Worm (Caenorhabditis elegans): Measurements from ENCODE around the gene eor-1.

The eor-1 gene

DNA sequence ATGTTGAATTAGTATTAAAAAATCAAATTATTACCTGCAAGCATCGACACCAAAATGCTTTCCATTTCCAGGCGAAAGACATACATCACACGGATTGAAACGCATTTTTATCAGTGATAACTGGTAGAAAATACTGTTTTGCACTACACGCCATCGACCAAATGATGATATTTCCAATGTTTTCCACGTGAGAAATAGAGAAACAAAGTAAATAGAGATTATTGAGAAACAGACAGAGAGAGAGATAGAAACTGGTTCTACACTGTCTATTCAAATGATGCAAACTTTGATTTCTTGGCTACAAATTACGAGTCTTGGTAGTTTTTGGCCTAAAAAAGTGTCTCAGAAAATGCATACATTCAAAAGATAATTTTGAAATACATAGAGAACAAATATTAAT is 10.6 kb downstream of the eor-1 start, which contains the start of gene nhr-104:
TSS of gene nhr-104 (minus strand) at position 361 of the 400 bp plus-strand sequence.
- no peak for TF ChIP-seq unc-62 (GFP tag; optimal IDR thresholded peaks at IDR 0.05)

DNA sequence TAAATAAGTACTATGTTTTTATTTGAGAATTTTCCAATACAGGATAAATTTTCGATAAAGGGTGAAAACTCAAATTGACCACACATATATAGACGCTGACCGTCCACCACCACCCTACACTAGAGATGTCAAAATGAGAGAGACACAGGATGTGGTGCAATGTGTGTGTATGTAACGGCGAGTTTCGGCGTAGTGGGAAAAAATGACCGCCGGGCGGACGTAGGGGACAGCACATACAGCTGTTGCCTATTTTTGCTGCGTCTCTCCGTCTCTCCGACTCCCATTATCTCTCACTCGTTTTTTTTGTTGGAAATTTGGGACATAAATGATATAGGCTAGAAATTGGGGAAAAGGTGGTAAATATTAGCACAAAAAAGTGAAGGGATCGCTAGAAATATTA is 17.9 kb downstream of the eor-1 start:
- TF ChIP-seq unc-62 (GFP tag; optimal IDR thresholded peaks at IDR 0.05) = no peak

DNA sequence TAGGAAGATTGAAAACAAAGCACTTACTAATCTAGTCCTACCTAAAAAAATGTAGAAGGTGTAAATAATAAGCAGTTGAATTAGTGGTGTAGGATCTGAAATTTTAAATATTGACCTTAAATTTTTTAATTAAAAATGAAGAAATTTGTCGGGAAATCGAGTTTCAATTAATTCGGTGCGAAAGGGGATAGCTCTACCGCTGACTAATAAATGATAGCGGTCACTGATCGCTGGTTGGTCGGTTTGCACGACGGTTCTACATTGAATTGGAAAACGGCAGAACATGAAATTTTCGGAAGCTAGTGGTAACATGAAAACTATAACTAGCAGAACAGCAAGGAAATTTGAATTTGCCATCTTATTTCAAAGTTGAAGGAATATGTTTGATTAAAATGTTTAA is 18.8 kb downstream of the eor-1 start, which contains the start of gene set-15:
TSS of gene set-15 (minus strand) at position 101 of the 400 bp plus-strand sequence.
- TF ChIP-seq unc-62 (GFP tag; optimal IDR thresholded peaks at IDR 0.05) = no peak

DNA sequence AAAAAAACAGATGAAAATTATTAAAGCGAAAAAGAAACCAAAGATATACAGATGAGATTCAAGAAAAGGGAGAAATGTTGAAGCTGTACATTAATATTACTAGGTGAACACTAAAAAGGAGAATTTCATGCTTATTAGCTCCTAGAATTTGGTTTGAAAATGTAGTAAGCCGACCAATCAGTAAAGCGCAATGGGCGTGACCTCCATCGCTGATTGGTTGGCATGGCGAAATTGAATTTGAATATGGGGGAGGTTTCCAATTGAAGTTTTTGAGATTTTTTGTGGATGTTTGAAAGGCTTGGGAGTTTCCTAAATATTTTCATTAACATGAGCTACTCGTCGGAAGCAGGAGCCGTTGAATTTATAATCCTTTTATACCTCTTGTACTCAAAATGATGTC is 22.5 kb downstream of the eor-1 start:
- no peak for TF ChIP-seq unc-62 (GFP tag; optimal IDR thresholded peaks at IDR 0.05)

DNA sequence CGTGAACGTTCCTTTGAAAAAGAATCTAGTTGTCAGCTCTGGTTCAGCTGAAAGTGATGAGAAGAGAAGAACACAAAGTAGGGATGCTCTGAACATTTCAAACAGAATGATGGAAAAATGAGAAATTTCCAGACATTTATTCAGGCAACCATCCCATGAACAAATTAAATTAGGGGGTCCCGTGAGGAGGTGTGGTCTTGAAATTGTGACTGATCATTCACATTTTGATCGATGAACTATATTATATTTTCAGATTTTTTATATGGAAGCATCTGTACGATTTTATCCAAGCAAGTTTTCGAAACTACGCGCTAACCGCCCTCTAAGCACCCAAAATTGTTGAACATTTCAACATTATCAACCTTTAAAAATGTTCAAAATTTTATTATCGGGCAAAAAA is 23.0 kb downstream of the eor-1 start, which contains the start of gene R11E3.19:
TSS of gene R11E3.19 (minus strand) at position 101 of the 400 bp plus-strand sequence.
- no peak for TF ChIP-seq unc-62 (GFP tag; optimal IDR thresholded peaks at IDR 0.05)

DNA sequence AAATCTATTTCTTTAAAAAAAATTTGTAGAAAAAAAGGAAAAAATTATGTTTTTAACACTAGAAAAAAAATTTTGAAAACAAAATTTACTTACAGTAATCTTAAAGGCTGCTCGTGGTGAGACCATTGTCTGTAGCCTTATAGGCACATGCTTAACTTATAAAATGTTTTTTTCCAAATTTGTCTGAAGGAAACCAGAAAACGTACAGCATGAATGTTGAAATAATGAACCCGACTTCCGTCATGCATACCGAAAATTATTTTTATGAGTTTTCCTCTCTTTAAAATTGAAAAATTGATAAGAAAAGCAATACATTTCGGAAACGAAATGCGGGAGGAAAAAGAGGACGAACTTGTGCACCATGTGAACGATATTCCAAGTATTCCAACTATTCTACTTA is 27.2 kb downstream of the eor-1 start, which contains the start of gene R11E3.2:
TSS of gene R11E3.2 (plus strand) at position 301 of the 400 bp plus-strand sequence.
- no peak for TF ChIP-seq unc-62 (GFP tag; optimal IDR thresholded peaks at IDR 0.05)

DNA sequence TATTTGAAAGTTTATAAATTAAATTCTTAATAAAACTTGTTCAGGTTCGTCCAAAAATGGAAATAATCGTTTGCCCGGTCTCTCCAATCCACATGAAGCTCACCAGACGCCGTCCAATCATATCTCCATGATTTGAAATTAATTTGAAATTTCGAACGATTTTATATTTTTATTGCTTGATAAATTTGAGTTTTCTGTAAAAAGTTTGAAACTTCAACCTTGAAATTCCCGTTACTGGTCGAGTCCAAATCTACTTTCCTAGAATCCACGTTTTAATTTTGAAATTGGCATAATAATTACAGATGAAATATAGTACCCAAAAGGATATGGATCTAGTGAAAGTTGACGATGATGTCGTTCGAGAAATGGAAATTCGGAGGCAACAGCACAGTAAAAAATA is 34.6 kb downstream of the eor-1 start, which contains the start of gene npp-26:
TSS of gene npp-26 (plus strand) at position 301 of the 400 bp plus-strand sequence.
- TF ChIP-seq unc-62 (GFP tag; optimal IDR thresholded peaks at IDR 0.05) = no peak

DNA sequence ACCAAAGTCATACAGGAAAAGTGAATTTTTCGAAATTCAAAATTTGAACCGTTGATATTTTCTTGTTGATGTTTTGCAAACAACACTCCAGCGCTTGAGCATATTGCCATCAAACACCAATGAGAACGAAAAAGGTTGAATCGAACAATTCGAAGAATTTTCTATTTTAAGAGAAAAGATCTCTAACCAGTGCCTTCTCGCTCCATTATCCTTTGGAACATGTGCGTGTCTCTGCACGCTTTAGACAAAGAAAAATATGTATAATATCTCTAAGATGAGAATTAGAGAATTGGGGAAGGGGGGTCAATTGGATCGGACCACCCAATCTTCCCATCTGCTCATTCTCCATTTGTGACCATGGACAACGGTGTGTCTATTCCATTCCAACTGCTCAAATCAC is 35.1 kb downstream of the eor-1 start, which contains the start of gene Y17G9B.2:
TSS of gene Y17G9B.2 (plus strand) at position 301 of the 400 bp plus-strand sequence.
- no peak for TF ChIP-seq unc-62 (GFP tag; optimal IDR thresholded peaks at IDR 0.05)

DNA sequence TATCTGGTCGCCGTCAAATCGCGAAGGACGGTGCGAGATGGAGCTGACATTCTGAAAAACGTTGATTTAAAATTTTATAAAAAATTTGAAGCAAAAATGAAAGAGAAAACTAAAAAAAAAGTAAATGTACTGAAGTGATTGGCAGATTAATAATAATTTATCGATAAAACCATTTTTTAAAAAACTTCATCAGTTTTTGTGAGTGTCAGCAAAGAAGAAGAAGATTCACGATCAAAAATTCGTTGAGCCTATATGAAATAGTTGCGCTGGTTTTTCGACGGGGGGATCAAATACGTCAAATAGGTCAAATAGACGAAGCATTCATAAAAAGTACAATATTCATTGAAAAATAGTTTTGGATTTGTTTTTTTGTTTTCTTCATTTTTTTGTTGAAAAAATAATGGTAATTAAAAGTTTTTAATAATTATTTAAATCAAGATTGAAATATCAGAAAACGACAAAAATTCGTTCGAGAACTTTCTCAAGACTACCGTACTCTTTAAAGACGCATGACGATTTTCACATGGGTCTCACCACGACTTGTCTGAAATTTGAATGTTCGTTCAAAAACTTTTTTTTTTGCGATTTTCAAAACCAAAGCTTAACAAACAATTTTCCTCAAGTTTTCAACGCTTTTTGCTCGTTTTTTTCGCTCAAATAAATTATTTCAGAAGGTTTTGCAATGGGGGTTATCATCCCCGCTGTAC is 38.4 kb downstream of the eor-1 start, which contains the start of the genes memi-1 and cyp-31A3:
TSS of gene memi-1 (minus strand) at position 51 of the 707 bp plus-strand sequence.
TSS of gene cyp-31A3 (plus strand) at position 672 of the 707 bp plus-strand sequence.
- no peak for TF ChIP-seq unc-62 (GFP tag; optimal IDR thresholded peaks at IDR 0.05)

DNA sequence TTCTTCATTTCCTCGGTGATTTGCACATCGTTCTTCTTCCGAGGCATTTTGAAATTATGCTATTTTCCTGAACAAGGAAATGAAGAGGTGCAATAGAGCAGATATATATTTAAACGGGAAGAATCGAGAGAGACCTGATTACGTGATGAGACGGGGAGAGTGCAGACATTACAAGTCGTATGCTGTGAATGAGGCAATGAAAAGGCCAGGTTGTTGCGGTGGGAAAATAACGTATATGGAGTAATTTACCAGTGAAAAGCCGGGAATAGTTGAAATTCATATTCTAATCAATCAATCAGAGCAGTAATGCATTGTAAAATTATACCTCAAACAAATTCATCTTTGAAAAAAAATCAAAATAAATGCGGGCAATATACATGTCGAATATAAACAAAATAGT is 40.3 kb downstream of the eor-1 start, which contains the start of gene Y17G9B.8:
TSS of gene Y17G9B.8 (minus strand) at position 182 of the 400 bp plus-strand sequence.
- no peak for TF ChIP-seq unc-62 (GFP tag; optimal IDR thresholded peaks at IDR 0.05)

DNA sequence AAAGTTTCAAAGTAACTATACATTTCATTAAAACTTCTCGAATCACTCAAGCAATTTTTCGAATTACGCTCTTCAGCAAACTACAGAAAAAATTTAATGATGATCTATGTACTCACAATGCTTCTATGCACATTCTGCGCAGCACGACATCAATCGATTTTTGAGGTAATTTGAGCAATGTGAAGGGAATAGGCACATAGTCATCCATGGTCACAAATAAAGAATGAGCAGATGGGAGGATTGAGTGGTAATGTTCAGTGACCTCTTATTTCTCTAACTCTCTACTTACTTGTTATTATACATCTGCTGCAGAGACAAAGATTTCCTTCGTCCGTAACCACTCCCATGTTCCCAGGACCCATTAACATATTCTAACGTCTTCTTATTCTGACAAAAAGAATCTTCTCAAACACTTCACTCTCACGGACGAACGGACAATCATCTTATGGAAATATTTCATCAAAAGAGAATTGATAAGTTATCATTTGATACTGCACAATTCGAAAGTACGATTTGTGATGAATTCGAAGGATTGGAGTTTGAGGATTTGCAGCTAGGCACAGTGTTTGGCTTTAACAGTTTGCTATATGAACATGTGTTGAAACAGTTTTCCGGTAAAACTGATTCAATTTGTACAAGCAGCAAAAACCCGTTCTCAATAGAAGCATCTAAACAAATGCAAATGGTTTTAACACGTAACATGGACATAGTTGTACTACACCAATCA is 42.9 kb downstream of the eor-1 start, which contains the start of the genes fbxb-77 and Y17G9B.11:
TSS of gene fbxb-77 (minus strand) at position 229 of the 727 bp plus-strand sequence.
TSS of gene Y17G9B.11 (plus strand) at position 677 of the 727 bp plus-strand sequence.
- no peak for TF ChIP-seq unc-62 (GFP tag; optimal IDR thresholded peaks at IDR 0.05)

DNA sequence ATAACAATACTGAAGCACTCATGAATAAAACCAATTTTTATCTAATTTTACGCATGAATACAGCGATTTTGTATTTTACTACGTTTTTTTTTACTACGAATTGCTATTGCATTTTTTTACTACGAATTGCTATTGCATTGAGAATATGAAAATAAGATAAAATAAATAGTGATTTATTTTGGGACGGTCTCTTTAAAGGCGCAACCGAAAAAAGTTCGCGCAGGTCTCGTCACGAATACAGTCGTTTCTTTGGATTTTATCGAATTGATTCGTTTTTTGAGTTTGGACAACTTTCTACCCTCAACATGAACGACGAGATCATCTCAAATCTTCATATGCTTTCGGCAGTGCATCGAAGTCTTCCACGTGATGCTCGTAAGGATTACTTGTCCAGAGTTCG is 47.2 kb downstream of the eor-1 start, which contains the start of gene Y17G9B.4:
TSS of gene Y17G9B.4 (plus strand) at position 306 of the 400 bp plus-strand sequence.
- no peak for TF ChIP-seq unc-62 (GFP tag; optimal IDR thresholded peaks at IDR 0.05)

DNA sequence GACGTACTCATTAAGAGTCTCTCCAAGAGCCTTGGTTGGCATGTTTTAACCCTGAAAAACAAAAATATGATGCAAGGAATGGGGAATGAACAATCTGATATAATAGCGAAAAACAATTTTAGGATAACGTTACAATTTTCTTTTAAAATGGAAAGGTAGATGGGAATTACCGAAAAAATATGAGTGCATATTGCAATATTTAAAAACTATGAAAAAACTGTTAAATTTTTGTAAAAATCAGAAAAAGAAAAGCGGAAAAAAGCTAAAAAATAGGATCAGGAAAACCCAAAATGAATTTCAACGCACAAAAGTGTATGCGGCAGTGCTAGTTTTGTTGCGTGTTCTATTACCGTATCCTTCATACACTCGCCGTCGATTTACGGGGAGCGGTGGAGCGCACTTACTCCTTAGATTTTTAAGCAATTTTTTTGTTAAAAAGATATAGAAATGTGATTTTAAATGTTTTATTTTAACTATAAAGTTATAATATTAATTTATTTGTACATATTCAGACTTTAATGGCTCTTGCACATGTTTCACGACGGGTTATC is 49.2 kb downstream of the eor-1 start, which contains the start of the genes rpl-20 and Y17G9B.5:
TSS of gene rpl-20 (minus strand) at position 51 of the 551 bp plus-strand sequence.
TSS of gene Y17G9B.5 (plus strand) at position 513 of the 551 bp plus-strand sequence.
- TF ChIP-seq unc-62 (GFP tag; optimal IDR thresholded peaks at IDR 0.05) = peak; percentile 61

DNA sequence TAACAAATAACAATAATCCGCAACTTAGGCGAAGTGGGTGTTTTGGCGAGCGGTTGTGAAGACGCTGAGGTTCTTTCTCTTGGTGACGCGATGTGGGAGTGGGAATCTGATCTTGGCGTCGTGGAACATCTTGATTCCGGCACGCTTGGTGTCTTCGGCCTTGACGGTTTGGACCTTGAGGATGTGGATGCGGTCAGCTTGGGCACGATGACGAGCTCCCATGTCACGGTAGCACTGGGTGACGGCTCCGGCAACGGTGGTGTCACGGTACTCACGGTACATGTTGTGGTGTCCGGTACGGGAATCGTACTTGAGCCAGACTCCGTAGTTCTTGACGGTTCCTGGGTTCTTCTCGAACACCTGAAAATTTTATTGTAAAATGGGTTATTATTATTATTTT is 49.8 kb downstream of the eor-1 start:
- no peak for TF ChIP-seq unc-62 (GFP tag; optimal IDR thresholded peaks at IDR 0.05)

DNA sequence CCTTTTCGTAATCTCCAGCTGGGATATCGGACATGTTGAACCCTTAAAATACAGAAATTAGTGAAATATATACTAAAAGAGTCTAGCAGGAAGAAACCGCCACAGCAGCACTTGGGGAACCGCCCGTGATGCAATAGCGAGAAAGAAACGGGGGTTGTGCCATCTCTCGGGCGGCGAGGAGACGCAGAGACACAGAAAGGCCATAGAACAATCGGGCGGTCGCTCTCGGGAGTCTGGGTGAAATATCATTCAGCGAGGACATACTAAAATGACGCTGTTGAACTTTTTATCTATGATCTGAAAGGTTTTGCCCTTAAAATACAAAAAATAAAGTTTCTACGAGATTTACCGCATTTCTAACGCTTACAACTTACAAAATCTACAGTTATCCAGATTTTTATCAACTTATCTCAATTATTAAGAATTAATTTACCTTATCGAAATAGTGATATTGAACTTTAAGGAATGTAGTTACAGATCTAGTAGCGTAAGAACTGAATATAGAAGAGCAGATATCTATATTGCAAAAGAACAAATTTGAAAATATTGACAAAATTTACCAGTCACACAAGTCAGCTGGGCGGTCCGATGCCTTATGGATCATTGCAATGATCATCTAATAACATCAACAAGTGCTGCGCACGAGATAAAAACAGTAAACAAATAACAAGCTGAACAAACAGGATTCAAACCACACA is 50.4 kb downstream of the eor-1 start, which contains the start of gene cyc-2.1:
TSS of gene cyc-2.1 (minus strand) at position 605 of the 698 bp plus-strand sequence.
- no peak for TF ChIP-seq unc-62 (GFP tag; optimal IDR thresholded peaks at IDR 0.05)

All from whole organism, dauer.